Fruit fly (Drosophila melanogaster) whole organism, pupa: ENCODE measurements around the gene Obp73a.

Experiments used
- CG17806 ChIP-seq: fragments of 200-800 bp; sonication (Bioruptor generic); optimal IDR thresholded peaks from 2 replicates; lab custom pipeline; 2018; ENCODE audit warnings: missing biosample characterization, mild to moderate bottlenecking, missing genetic modification characterization, moderate library complexity
- EcR ChIP-seq: fragments of 200-800 bp; sonication (Bioruptor generic); optimal IDR thresholded peaks from 3 replicates; lab custom pipeline; 2019; ENCODE audit warnings: missing biosample characterization, missing genetic modification characterization, mild to moderate bottlenecking, moderate library complexity, missing genetic modification reagents
- Pif1A ChIP-seq: fragments of 200-800 bp; sonication (Bioruptor generic); optimal IDR thresholded peaks from 3 replicates; lab custom pipeline; 2016; ENCODE audit warnings: missing biosample characterization, missing genetic modification characterization
- Pif1B ChIP-seq: fragments of 200-800 bp; sonication (Bioruptor generic); optimal IDR thresholded peaks from 3 replicates; lab custom pipeline; 2016; ENCODE audit warnings: missing biosample characterization, missing genetic modification characterization
- Snoo ChIP-seq: fragments of 200-800 bp; sonication (Bioruptor generic); optimal IDR thresholded peaks from 3 replicates; lab custom pipeline; 2017; ENCODE audit warnings: missing biosample characterization, mild to moderate bottlenecking, missing genetic modification characterization, inconsistent platforms
- gl ChIP-seq: fragments of 200-800 bp; sonication (Bioruptor generic); optimal IDR thresholded peaks from 2 replicates; lab custom pipeline; 2018; ENCODE audit warnings: missing biosample characterization, mild to moderate bottlenecking, missing genetic modification characterization
- rn ChIP-seq: fragments of 200-800 bp; sonication (Bioruptor generic); IDR thresholded peaks from 2 replicates; pipeline ENCODE4 v1.3.6; 2022; ENCODE audit warnings: missing biosample characterization, missing genetic modification characterization

dm6 chr3L:16938852-16939251 lies 5.3 kb upstream of the Obp73a start, which contains the start of gene CG13022:
- TF ChIP-seq Pif1B = no peak
- TF ChIP-seq rn (GFP tag; lab: Robert Waterston, UW) = no peak
- no peak for TF ChIP-seq gl (tag; lab: Kevin White, UChicago)
- no peak for TF ChIP-seq Snoo (tag; lab: Kevin White, UChicago)
- TF ChIP-seq CG17806 = no peak
- TF ChIP-seq EcR (GFP tag; lab: Kevin White, UChicago) = no peak
- TF ChIP-seq Pif1A (GFP tag; lab: Kevin White, UChicago) = no peak
